Worm (Caenorhabditis elegans): ENCODE measurements around the gene ife-5.

ife-5 gene

ce11 chrII:12284045-12284444 lies 3.6 kb downstream of the ife-5 start (continued):
- TF ChIP-seq tlf-1 (GFP tag; optimal IDR thresholded peaks at IDR 0.05) (peak; percentile 66), hlh-26 (GFP tag; conservative IDR thresholded peaks at IDR 0.05) (no peak), mcd-1 (GFP tag; IDR thresholded peaks at IDR 0.05) (peak; percentile 54), ekl-4 (GFP tag; IDR thresholded peaks at IDR 0.05) (0 out of 2 replicates have a peak, but pooled peaks have one; percentile 29), unc-130 (GFP tag; optimal IDR thresholded peaks at IDR 0.05) (peak; percentile 57), F49E8.2 (tag; optimal IDR thresholded peaks at IDR 0.05; ENCODE audit: insufficient read depth) (peak; percentile 27), snpc-3.4 (tag; optimal IDR thresholded peaks at IDR 0.05) (peak; percentile 57), F10E7.11 (tag; optimal IDR thresholded peaks at IDR 0.05) (no peak), Y79H2A.3 (GFP tag; conservative IDR thresholded peaks at IDR 0.05) (peak; percentile 71; the same call in 1 of the 2 replicates), F23B12.7 (tag; optimal IDR thresholded peaks at IDR 0.05; ENCODE audit: insufficient read depth) (no peak), lin-35 (GFP tag; optimal IDR thresholded peaks at IDR 0.05) (peak in 1 of 3 experiments; percentile 68), efl-1 (GFP tag; optimal IDR thresholded peaks at IDR 0.05) (peak; percentile 96), lin-54 (GFP tag; optimal IDR thresholded peaks at IDR 0.05) (peak; percentile 88)

ce11 chrII:12289085-12289484 lies 8.6 kb downstream of the ife-5 start, which contains the start of gene Y57A10A.31:
Gene Y57A10A.31, plus strand, starts transcription at chrII:12289385.
- TF ChIP-seq xnd-1 (tag; optimal IDR thresholded peaks at IDR 0.05) (no peak), lin-40 (tag; optimal IDR thresholded peaks at IDR 0.05) (no peak)

ce11 chrII:12296591-12296990 lies 16.1 kb downstream of the ife-5 start:
- no peak for TF ChIP-seq bed-2 (GFP tag; IDR thresholded peaks at IDR 0.05)
- TF ChIP-seq F55B11.4 (tag; optimal IDR thresholded peaks at IDR 0.05; ENCODE audit: borderline replicate concordance, insufficient read depth), result no peak
- no peak for TF ChIP-seq ceh-100 (GFP tag; IDR thresholded peaks at IDR 0.05)
- TF ChIP-seq lag-1 (GFP tag; IDR thresholded peaks at IDR 0.05), result no peak
- no peak for TF ChIP-seq ztf-28 (GFP tag; IDR thresholded peaks at IDR 0.05)
- TF ChIP-seq madf-10 (tag; optimal IDR thresholded peaks at IDR 0.05), result no peak
- no peak for TF ChIP-seq F33H1.4 (GFP tag; IDR thresholded peaks at IDR 0.05)

- TF ChIP-seq attf-6 (GFP tag; IDR thresholded peaks at IDR 0.05) (0 out of 2 replicates have a peak, but pooled peaks have one; percentile 36), snpc-1.3 (tag; optimal IDR thresholded peaks at IDR 0.05; ENCODE audit: insufficient read depth) (peak; percentile 25), rec-8 (tag; optimal IDR thresholded peaks at IDR 0.05) (no peak), ekl-4 (GFP tag; IDR thresholded peaks at IDR 0.05) (no peak), F49E8.2 (tag; optimal IDR thresholded peaks at IDR 0.05; ENCODE audit: insufficient read depth) (peak; percentile 41)
These were observed 20.2 kb downstream of the ife-5 start for ce11 chrII:12300680-12301079.

- TF ChIP-seq C06A6.2 (GFP tag; conservative IDR thresholded peaks at IDR 0.05) (no peak), gei-17 (GFP tag; optimal IDR thresholded peaks at IDR 0.05) (no peak), F49E8.2 (tag; optimal IDR thresholded peaks at IDR 0.05; ENCODE audit: insufficient read depth) (no peak), nfya-1 (tag; optimal IDR thresholded peaks at IDR 0.05; ENCODE audit: borderline replicate concordance, insufficient read depth) (no peak), snpc-3.4 (tag; optimal IDR thresholded peaks at IDR 0.05) (no peak), nhr-80 (tag; optimal IDR thresholded peaks at IDR 0.05) (no peak), sea-2 (GFP tag; IDR thresholded peaks at IDR 0.05) (no peak), tbp1 (GFP tag; optimal IDR thresholded peaks at IDR 0.05) (no peak), lsl-1 (GFP tag; optimal IDR thresholded peaks at IDR 0.05) (no peak), F10E7.11 (tag; optimal IDR thresholded peaks at IDR 0.05) (no peak), ztf-26 (tag; optimal IDR thresholded peaks at IDR 0.05) (no peak), ztf-18 (tag; optimal IDR thresholded peaks at IDR 0.05) (no peak), attf-6 (GFP tag; IDR thresholded peaks at IDR 0.05) (no peak)
These were observed 20.8 kb downstream of the ife-5 start for ce11 chrII:12301233-12301632.
